Worm (Caenorhabditis elegans) whole organism, L2 larva: ENCODE data around the gene F23F1.10.

Source experiments
- ama-1 ChIP-seq: fragments of 150-350 bp; optimal IDR thresholded peaks from 2 replicates; lab custom pipeline; 2018; ENCODE audit warnings: inconsistent platforms
- dmd-4 ChIP-seq: sonication (generic microtip); optimal IDR thresholded peaks from 2 replicates; lab custom pipeline; 2017; ENCODE audit warnings: missing biosample characterization, missing genetic modification characterization
- egl-27 ChIP-seq: sonication (generic microtip); optimal IDR thresholded peaks from 3 replicates; lab custom pipeline; 2017; ENCODE audit warnings: missing biosample characterization, missing genetic modification reagents, missing genetic modification characterization
- elt-1 ChIP-seq: fragments of 150-350 bp; optimal IDR thresholded peaks from 2 replicates; lab custom pipeline; 2014; ENCODE audit warnings: missing biosample characterization, missing genetic modification characterization
- lin-39 ChIP-seq: fragments of 150-350 bp; optimal IDR thresholded peaks from 2 replicates; lab custom pipeline; 2014; ENCODE audit warnings: missing biosample characterization, missing genetic modification reagents, missing genetic modification characterization
- nhr-6 ChIP-seq: fragments of 150-350 bp; optimal IDR thresholded peaks from 2 replicates; lab custom pipeline; 2014; ENCODE audit warnings: missing biosample characterization, missing genetic modification characterization
- sma-3 ChIP-seq: sonication (generic microtip); optimal IDR thresholded peaks from 2 replicates; lab custom pipeline; 2016; ENCODE audit warnings: missing genetic modification reagents, missing genetic modification characterization, missing compliant biosample characterization
- snpc-4 ChIP-seq: fragments of 150-350 bp; optimal IDR thresholded peaks from 2 replicates; lab custom pipeline; 2014; ENCODE audit warnings: missing biosample characterization, missing genetic modification characterization
- unc-55 ChIP-seq: fragments of 150-350 bp; sonication (generic microtip); optimal IDR thresholded peaks from 3 replicates; lab custom pipeline; 2014; ENCODE audit warnings: missing biosample characterization, missing genetic modification reagents, missing genetic modification characterization
- ztf-11 ChIP-seq: sonication (generic microtip); optimal IDR thresholded peaks from 2 replicates; lab custom pipeline; 2017; ENCODE audit warnings: missing biosample characterization, missing genetic modification characterization

ce11 chrII:44740-45139 is 3.0 kb upstream of the F23F1.10 start, which contains the start of gene rpoa-49:
- TF ChIP-seq sma-3 (GFP tag; lab: Kevin White, UChicago) (no peak), egl-27 (tag; lab: Kevin White, UChicago) (no peak), ztf-11 (no peak), ama-1 (lab: Kevin White, UChicago) (no peak), snpc-4 (tag; lab: Kevin White, UChicago) (no peak), lin-39 (tag; lab: Kevin White, UChicago) (no peak), elt-1 (tag; lab: Kevin White, UChicago) (no peak), dmd-4 (tag; lab: Kevin White, UChicago) (no peak), unc-55 (GFP tag; lab: Kevin White, UChicago) (no peak), nhr-6 (tag; lab: Kevin White, UChicago) (no peak)
